Worm (Caenorhabditis elegans): ENCODE results near the gene npp-26.

ce11 chrIV:4744167-4744566 is 20.4 kb upstream of the npp-26 start, which contains the start of gene hoe-1:
- TF ChIP-seq fos-1 (tag; optimal IDR thresholded peaks at IDR 0.05) (no peak), lsy-2 (tag; optimal IDR thresholded peaks at IDR 0.05) (no peak), mdl-1 (tag; optimal IDR thresholded peaks at IDR 0.05) (no peak), aly-2 (tag; optimal IDR thresholded peaks at IDR 0.05) (no peak), gmeb-1 (tag; optimal IDR thresholded peaks at IDR 0.05) (no peak), skn-1 (tag; optimal IDR thresholded peaks at IDR 0.05) (no peak), elt-3 (tag; optimal IDR thresholded peaks at IDR 0.05) (no peak), nhr-21 (tag; optimal IDR thresholded peaks at IDR 0.05) (no peak), ZK546.5 (tag; optimal IDR thresholded peaks at IDR 0.05) (no peak), ztf-4 (tag; optimal IDR thresholded peaks at IDR 0.05) (no peak), unc-62 (GFP tag; optimal IDR thresholded peaks at IDR 0.05) (no peak), nhr-10 (tag; optimal IDR thresholded peaks at IDR 0.05) (no peak), nhr-12 (tag; optimal IDR thresholded peaks at IDR 0.05) (no peak)
